Worm (Caenorhabditis elegans): ENCODE data around the gene rheb-1.

rheb-1 gene

ce11 chrIII:9443417-9444027 lies 12.3 kb downstream of the rheb-1 start, which contains the start of gene pir-2 (continued):
- TF ChIP-seq eyg-1 (tag; optimal IDR thresholded peaks at IDR 0.05) (no peak), ceh-30 (tag; optimal IDR thresholded peaks at IDR 0.05) (peak; percentile 64), pha-2 (tag; optimal IDR thresholded peaks at IDR 0.05) (peak; percentile 21), sox-4 (tag; optimal IDR thresholded peaks at IDR 0.05) (no peak), hlh-30 (tag; optimal IDR thresholded peaks at IDR 0.05; ENCODE audit: insufficient read depth) (peak; percentile 72), nfya-1 (tag; optimal IDR thresholded peaks at IDR 0.05) (peak; percentile 92), ceh-48 (tag; optimal IDR thresholded peaks at IDR 0.05) (peak; percentile 99), syd-9 (tag; optimal IDR thresholded peaks at IDR 0.05) (no peak), C38D4.7 (GFP tag; optimal IDR thresholded peaks at IDR 0.05) (no peak)

DNA sequence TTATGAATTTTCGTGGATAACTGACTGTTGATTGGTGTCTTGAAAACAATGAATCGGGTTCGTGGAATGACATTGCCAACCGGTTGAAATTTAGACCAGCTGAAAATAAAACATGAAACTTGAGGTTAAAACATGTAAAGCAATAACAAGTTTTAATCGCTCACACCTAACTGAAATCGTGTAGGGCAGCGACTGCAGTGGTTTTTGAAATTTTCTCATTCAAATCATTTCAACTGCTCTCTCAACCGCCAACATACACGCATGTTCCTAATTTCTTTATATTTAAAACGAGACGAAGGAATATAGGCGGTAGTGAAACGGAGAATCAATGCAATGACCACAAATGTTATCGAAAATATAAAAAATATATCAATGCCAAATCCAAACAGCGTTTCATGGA lies 13.0 kb downstream of the rheb-1 start:
- TF ChIP-seq sox-2 (GFP tag; IDR thresholded peaks at IDR 0.05), result no peak
- no peak for TF ChIP-seq ceh-48 (tag; optimal IDR thresholded peaks at IDR 0.05)
- TF ChIP-seq ceh-9 (tag; optimal IDR thresholded peaks at IDR 0.05), result no peak
- TF ChIP-seq hlh-8 (tag; optimal IDR thresholded peaks at IDR 0.05), result no peak
- no peak for TF ChIP-seq elt-2 (tag; optimal IDR thresholded peaks at IDR 0.05)
- TF ChIP-seq zip-5 (tag; optimal IDR thresholded peaks at IDR 0.05), result no peak
- no peak for TF ChIP-seq ceh-34 (tag; optimal IDR thresholded peaks at IDR 0.05)
- TF ChIP-seq K09A11.1 (tag; optimal IDR thresholded peaks at IDR 0.05; ENCODE audit: insufficient read depth), result no peak
- no peak for TF ChIP-seq mec-3 (tag; optimal IDR thresholded peaks at IDR 0.05; ENCODE audit: borderline replicate concordance)
- TF ChIP-seq hlh-15 (tag; optimal IDR thresholded peaks at IDR 0.05), result no peak
- no peak for TF ChIP-seq ama-1 (optimal IDR thresholded peaks at IDR 0.05)
- TF ChIP-seq ceh-6 (GFP tag; optimal IDR thresholded peaks at IDR 0.05), result no peak
- no peak for TF ChIP-seq fkh-10 (GFP tag; optimal IDR thresholded peaks at IDR 0.05)
- TF ChIP-seq hlh-30 (tag; optimal IDR thresholded peaks at IDR 0.05; ENCODE audit: insufficient read depth), result no peak
- no peak for TF ChIP-seq dve-1 (tag; optimal IDR thresholded peaks at IDR 0.05)
- no peak for TF ChIP-seq lim-6 (tag; optimal IDR thresholded peaks at IDR 0.05)
- no peak for TF ChIP-seq K02D7.2 (tag; optimal IDR thresholded peaks at IDR 0.05)
- no peak for TF ChIP-seq nfya-1 (tag; optimal IDR thresholded peaks at IDR 0.05)

DNA sequence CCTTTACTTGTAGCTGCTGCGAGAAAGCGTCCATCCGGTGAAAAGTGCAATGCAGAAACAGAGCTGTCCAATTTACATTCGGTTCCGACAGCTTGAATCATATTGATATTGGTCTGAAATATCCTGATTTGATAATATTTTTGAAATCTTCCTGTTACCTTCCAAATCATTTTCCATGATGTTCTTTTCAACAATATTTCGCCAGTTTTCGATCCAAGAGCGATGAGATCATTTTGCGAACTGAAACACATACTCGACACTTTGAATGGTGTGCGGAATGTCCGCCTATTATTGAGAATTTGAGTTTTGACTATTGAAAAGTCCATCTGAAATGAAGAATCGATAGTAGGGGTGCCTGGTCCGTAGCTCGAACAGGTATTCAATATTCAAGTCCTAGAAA lies 14.7 kb downstream of the rheb-1 start, which contains the start of gene emb-30:
TSS of gene emb-30 (minus strand) at position 328 of the 400 bp plus-strand sequence.
- TF ChIP-seq ceh-6 (GFP tag; optimal IDR thresholded peaks at IDR 0.05), result no peak
- no peak for TF ChIP-seq elt-2 (tag; optimal IDR thresholded peaks at IDR 0.05)
- TF ChIP-seq hlh-15 (tag; optimal IDR thresholded peaks at IDR 0.05), result no peak
- no peak for TF ChIP-seq mec-3 (tag; optimal IDR thresholded peaks at IDR 0.05; ENCODE audit: borderline replicate concordance)
- no peak for TF ChIP-seq pros-1 (tag; optimal IDR thresholded peaks at IDR 0.05)
- TF ChIP-seq unc-3 (GFP tag; conservative IDR thresholded peaks at IDR 0.05), result no peak
- no peak for TF ChIP-seq unc-3 (tag; optimal IDR thresholded peaks at IDR 0.05)
- TF ChIP-seq ztf-16 (tag; optimal IDR thresholded peaks at IDR 0.05), result no peak
- TF ChIP-seq unc-42 (tag; optimal IDR thresholded peaks at IDR 0.05), result no peak
- no peak for TF ChIP-seq ref-2 (tag; optimal IDR thresholded peaks at IDR 0.05)
- TF ChIP-seq ceh-34 (tag; optimal IDR thresholded peaks at IDR 0.05), result no peak
- TF ChIP-seq madf-2 (tag; optimal IDR thresholded peaks at IDR 0.05), result no peak
- no peak for TF ChIP-seq elt-4 (tag; optimal IDR thresholded peaks at IDR 0.05)
- no peak for TF ChIP-seq ets-4 (tag; optimal IDR thresholded peaks at IDR 0.05)
- no peak for TF ChIP-seq ceh-2 (tag; optimal IDR thresholded peaks at IDR 0.05)
- no peak for TF ChIP-seq lim-6 (tag; optimal IDR thresholded peaks at IDR 0.05)
- TF ChIP-seq nhr-232 (tag; optimal IDR thresholded peaks at IDR 0.05), result no peak
- TF ChIP-seq nfya-1 (tag; optimal IDR thresholded peaks at IDR 0.05), result no peak

ce11 chrIII:9439399-9439798 lies 16.4 kb downstream of the rheb-1 start, which contains the start of gene F54C8.1:
Gene F54C8.1 (plus strand): TSS chrIII:9439699.
- TF ChIP-seq hlh-15 (tag; optimal IDR thresholded peaks at IDR 0.05), result no peak
- no peak for TF ChIP-seq unc-55 (GFP tag; optimal IDR thresholded peaks at IDR 0.05)
- TF ChIP-seq ama-1 (optimal IDR thresholded peaks at IDR 0.05), result no peak
- TF ChIP-seq unc-3 (GFP tag; conservative IDR thresholded peaks at IDR 0.05), result no peak
- TF ChIP-seq unc-3 (tag; optimal IDR thresholded peaks at IDR 0.05), result no peak
- no peak for TF ChIP-seq F13H6.1 (tag; optimal IDR thresholded peaks at IDR 0.05)
- no peak for TF ChIP-seq npax-4 (tag; optimal IDR thresholded peaks at IDR 0.05)
- TF ChIP-seq C08G9.2 (tag; optimal IDR thresholded peaks at IDR 0.05), result no peak
- no peak for TF ChIP-seq pax-1 (tag; optimal IDR thresholded peaks at IDR 0.05)
- TF ChIP-seq sox-2 (GFP tag; IDR thresholded peaks at IDR 0.05), result no peak
- no peak for TF ChIP-seq dve-1 (tag; optimal IDR thresholded peaks at IDR 0.05)
- TF ChIP-seq ceh-48 (tag; optimal IDR thresholded peaks at IDR 0.05), result no peak
- TF ChIP-seq fkh-6 (tag; optimal IDR thresholded peaks at IDR 0.05), result no peak
- no peak for TF ChIP-seq ttx-3 (tag; optimal IDR thresholded peaks at IDR 0.05)
- no peak for TF ChIP-seq unc-86 (tag; optimal IDR thresholded peaks at IDR 0.05)
- TF ChIP-seq ref-2 (tag; optimal IDR thresholded peaks at IDR 0.05), result no peak
- no peak for TF ChIP-seq ceh-22 (tag; optimal IDR thresholded peaks at IDR 0.05)
